Fruit fly (Drosophila melanogaster) whole organism, embryonic: ENCODE results near the gene CG4301.
A peak's percentile ranks its signal among the peaks of the same experiment; 100 is the strongest.

Experiments
- Abd-B ChIP-seq: fragments of 200-800 bp; sonication (Bioruptor generic); optimal IDR thresholded peaks from 2 replicates; lab custom pipeline; 2018; ENCODE audit warnings: missing biosample characterization, mild to moderate bottlenecking, missing genetic modification characterization, moderate library complexity
- Aef1 ChIP-seq: fragments of 200-800 bp; sonication (Bioruptor generic); IDR thresholded peaks from 3 replicates; pipeline ENCODE4 v1.3.6; 2022; ENCODE audit warnings: missing biosample characterization, missing genetic modification characterization
- CG10431 ChIP-seq: fragments of 200-800 bp; sonication (Bioruptor generic); optimal IDR thresholded peaks from 3 replicates; lab custom pipeline; 2018; ENCODE audit warnings: missing biosample characterization, mild to moderate bottlenecking, missing genetic modification characterization
- CG14014 ChIP-seq: fragments of 200-800 bp; sonication (Bioruptor generic); IDR thresholded peaks from 2 replicates; pipeline ENCODE4 v1.3.6; 2022; ENCODE audit warnings: missing biosample characterization, missing genetic modification characterization
- CG17568 ChIP-seq: fragments of 200-800 bp; sonication (Bioruptor generic); optimal IDR thresholded peaks from 2 replicates; lab custom pipeline; 2018; ENCODE audit warnings: missing biosample characterization, mild to moderate bottlenecking, missing genetic modification characterization, moderate library complexity
- CG17912 ChIP-seq: fragments of 200-800 bp; sonication (Bioruptor generic); optimal IDR thresholded peaks from 2 replicates; lab custom pipeline; 2018; ENCODE audit warnings: missing biosample characterization, mild to moderate bottlenecking, missing genetic modification characterization
- CG3065 ChIP-seq: fragments of 200-800 bp; sonication (Bioruptor generic); optimal IDR thresholded peaks from 2 replicates; lab custom pipeline; 2016; ENCODE audit warnings: missing biosample characterization, missing genetic modification characterization
- CG3163 ChIP-seq: fragments of 200-800 bp; sonication (Bioruptor generic); optimal IDR thresholded peaks from 3 replicates; lab custom pipeline; 2016; ENCODE audit warnings: missing biosample characterization, missing genetic modification characterization
- CG34376 ChIP-seq: fragments of 200-800 bp; sonication (Bioruptor generic); optimal IDR thresholded peaks from 2 replicates; lab custom pipeline; 2018; ENCODE audit warnings: missing biosample characterization, mild to moderate bottlenecking, missing genetic modification characterization
- CG4282 ChIP-seq: fragments of 200-800 bp; sonication (Bioruptor generic); optimal IDR thresholded peaks from 2 replicates; lab custom pipeline; 2016; ENCODE audit warnings: missing biosample characterization, missing genetic modification characterization
- CG6813 ChIP-seq: fragments of 200-800 bp; sonication (Bioruptor generic); optimal IDR thresholded peaks from 2 replicates; lab custom pipeline; 2017; ENCODE audit warnings: missing biosample characterization, missing genetic modification characterization, mild to moderate bottlenecking, moderate library complexity, missing genetic modification reagents
- CG8924 ChIP-seq: fragments of 200-800 bp; optimal IDR thresholded peaks from 3 replicates; lab custom pipeline; 2019; ENCODE audit warnings: missing biosample characterization, mild to moderate bottlenecking, missing genetic modification characterization, moderate library complexity
- CG9215 ChIP-seq: fragments of 200-800 bp; sonication (Bioruptor generic); IDR thresholded peaks from 2 replicates; pipeline ENCODE4 v1.3.6; 2022; ENCODE audit warnings: missing biosample characterization, missing genetic modification characterization
- CG9437 ChIP-seq: fragments of 200-800 bp; sonication (Bioruptor generic); optimal IDR thresholded peaks from 2 replicates; lab custom pipeline; 2018; ENCODE audit warnings: missing biosample characterization, mild to moderate bottlenecking, missing genetic modification characterization
- CoRest ChIP-seq: fragments of 200-800 bp; sonication (Bioruptor generic); optimal IDR thresholded peaks from 3 replicates; lab custom pipeline; 2018; ENCODE audit warnings: missing biosample characterization, mild to moderate bottlenecking, missing genetic modification characterization, moderate library complexity
- D19A ChIP-seq: fragments of 200-800 bp; optimal IDR thresholded peaks from 3 replicates; lab custom pipeline; 2019; ENCODE audit warnings: missing biosample characterization, mild to moderate bottlenecking, missing genetic modification characterization, moderate library complexity
- Dad ChIP-seq: fragments of 200-800 bp; sonication (Bioruptor generic); optimal IDR thresholded peaks from 3 replicates; lab custom pipeline; 2016; ENCODE audit warnings: missing biosample characterization, missing genetic modification characterization
- Dek ChIP-seq: fragments of 200-800 bp; sonication (Bioruptor generic); optimal IDR thresholded peaks from 3 replicates; lab custom pipeline; 2019; ENCODE audit warnings: missing biosample characterization, mild to moderate bottlenecking, missing genetic modification characterization, moderate library complexity
- Ets65A ChIP-seq: fragments of 200-800 bp; sonication (Bioruptor generic); peaks from one replicate; lab custom pipeline; 2016; ENCODE audit warnings: missing biosample characterization, missing genetic modification characterization
- HLH3B ChIP-seq: fragments of 200-800 bp; sonication (Bioruptor generic); IDR thresholded peaks from 2 replicates; pipeline ENCODE4 v1.3.6; 2022; ENCODE audit warnings: missing biosample characterization, missing genetic modification characterization
- HLHmδ ChIP-seq: fragments of 200-800 bp; sonication (Bioruptor generic); optimal IDR thresholded peaks from 2 replicates; lab custom pipeline; 2018; ENCODE audit warnings: missing biosample characterization, mild to moderate bottlenecking, missing genetic modification characterization, moderate library complexity
- Hey ChIP-seq: fragments of 200-800 bp; sonication (Bioruptor generic); optimal IDR thresholded peaks from 3 replicates; lab custom pipeline; 2018; ENCODE audit warnings: missing biosample characterization, mild to moderate bottlenecking, missing genetic modification characterization
- Hr3 ChIP-seq: fragments of 200-800 bp; sonication (Bioruptor generic); optimal IDR thresholded peaks from 3 replicates; lab custom pipeline; 2016; ENCODE audit warnings: missing biosample characterization, missing genetic modification characterization
- Hr51 ChIP-seq, 2 experiments: fragments of 200-800 bp; sonication (Bioruptor generic); optimal IDR thresholded peaks; 2 replicates in 1 of 2; 3 replicates in 1 of 2; lab custom pipeline; 2016 to 2018; ENCODE audit warnings: missing biosample characterization in 2 of 2, missing genetic modification characterization in 2 of 2, mild to moderate bottlenecking in 1 of 2, moderate library complexity in 1 of 2
- Jarid2 ChIP-seq: fragments of 200-800 bp; sonication (Bioruptor generic); optimal IDR thresholded peaks from 3 replicates; lab custom pipeline; 2017; ENCODE audit warnings: mild to moderate bottlenecking, missing biosample characterization, missing genetic modification reagents, missing genetic modification characterization
- Myb ChIP-seq: fragments of 200-800 bp; sonication (Bioruptor generic); optimal IDR thresholded peaks from 2 replicates; lab custom pipeline; 2016; ENCODE audit warnings: missing biosample characterization, missing genetic modification characterization
- Oaz ChIP-seq: fragments of 200-800 bp; sonication (Bioruptor generic); IDR thresholded peaks from 2 replicates; pipeline ENCODE4 v1.3.6; 2022; ENCODE audit warnings: missing biosample characterization, missing genetic modification characterization
- Poxn ChIP-seq: fragments of 200-800 bp; sonication (Bioruptor generic); IDR thresholded peaks from 2 replicates; pipeline ENCODE4 v1.3.6; 2022; ENCODE audit warnings: missing biosample characterization, missing genetic modification characterization
- croc ChIP-seq: fragments of 200-800 bp; sonication (Bioruptor generic); conservative IDR thresholded peaks from 3 replicates; pipeline ENCODE4 v1.3.6; 2022; ENCODE audit warnings: missing biosample characterization, missing genetic modification characterization
- dm ChIP-seq: fragments of 200-800 bp; sonication (Bioruptor generic); optimal IDR thresholded peaks from 3 replicates; lab custom pipeline; 2016; ENCODE audit warnings: missing biosample characterization, missing genetic modification characterization
- ewg ChIP-seq: fragments of 200-800 bp; sonication (Bioruptor generic); optimal IDR thresholded peaks from 3 replicates; lab custom pipeline; 2017; ENCODE audit warnings: mild to moderate bottlenecking, missing biosample characterization, missing genetic modification reagents, missing genetic modification characterization
- exex ChIP-seq: fragments of 200-800 bp; sonication (Bioruptor generic); optimal IDR thresholded peaks from 4 replicates; lab custom pipeline; 2018; ENCODE audit warnings: missing biosample characterization, mild to moderate bottlenecking, missing genetic modification characterization, moderate library complexity
- fru ChIP-seq: fragments of >200 bp; optimal IDR thresholded peaks from 2 replicates; lab custom pipeline; 2017
- gcm2 ChIP-seq: fragments of 200-800 bp; sonication (Bioruptor generic); optimal IDR thresholded peaks from 2 replicates; lab custom pipeline; 2016; ENCODE audit warnings: missing biosample characterization, missing genetic modification characterization
- hkb ChIP-seq, 2 experiments: fragments of 200-800 bp in 1 of 2; fragments of >200 bp in 1 of 2; sonication (Bioruptor generic) in 1 of 2; IDR thresholded peaks in 1 of 2; optimal IDR thresholded peaks in 1 of 2; 2 replicates each; pipeline versions ENCODE4 v1.3.6 to Lab custom; 2017 to 2022; ENCODE audit warnings: missing biosample characterization in 1 of 2, missing genetic modification characterization in 1 of 2
- insv ChIP-seq, 2 experiments: fragments of 200-800 bp; sonication (Bioruptor generic); optimal IDR thresholded peaks; 3 replicates each; lab custom pipeline; 2016 to 2018; ENCODE audit warnings: missing biosample characterization in 2 of 2, missing genetic modification characterization in 2 of 2
- oc ChIP-seq: fragments of 200-800 bp; sonication (Bioruptor generic); optimal IDR thresholded peaks from 2 replicates; lab custom pipeline; 2018; ENCODE audit warnings: missing biosample characterization, mild to moderate bottlenecking, missing genetic modification characterization, moderate library complexity
- otp ChIP-seq: fragments of 200-800 bp; sonication (Bioruptor generic); IDR thresholded peaks from 3 replicates; pipeline ENCODE4, ENCODE4 v1.3.6; 2022; ENCODE audit warnings: missing biosample characterization, missing genetic modification characterization
- pfk ChIP-seq: fragments of 200-800 bp; sonication (Bioruptor generic); optimal IDR thresholded peaks from 2 replicates; lab custom pipeline; 2018; ENCODE audit warnings: missing biosample characterization, mild to moderate bottlenecking, missing genetic modification characterization, moderate library complexity
- phol ChIP-seq: fragments of 200-800 bp; sonication (Bioruptor generic); optimal IDR thresholded peaks from 3 replicates; lab custom pipeline; 2018; ENCODE audit warnings: missing biosample characterization, mild to moderate bottlenecking, missing genetic modification characterization, moderate library complexity
- sc ChIP-seq, 3 experiments: fragments of >200 bp in 2 of 3; fragments of 200-800 bp in 1 of 3; sonication (Bioruptor generic) in 1 of 3; optimal IDR thresholded peaks; 2 replicates in 2 of 3; 3 replicates in 1 of 3; lab custom pipeline; 2017; ENCODE audit warnings: mild to moderate bottlenecking in 1 of 3, missing biosample characterization in 1 of 3, missing genetic modification characterization in 1 of 3, missing genetic modification reagents in 1 of 3
- shn ChIP-seq: fragments of 200-800 bp; sonication (Bioruptor generic); optimal IDR thresholded peaks from 3 replicates; lab custom pipeline; 2016; ENCODE audit warnings: missing biosample characterization, missing genetic modification characterization
- sna ChIP-seq: fragments of 200-800 bp; sonication (Bioruptor generic); IDR thresholded peaks from 2 replicates; pipeline ENCODE4 v1.3.6; 2022; ENCODE audit warnings: missing biosample characterization, missing genetic modification characterization; ENCODE audit not compliant: partially characterized antibody
- toy ChIP-seq: fragments of 200-800 bp; sonication (Bioruptor generic); IDR thresholded peaks from 2 replicates; pipeline ENCODE4 v1.3.6; 2022; ENCODE audit warnings: missing biosample characterization, missing genetic modification characterization
- trh ChIP-seq: fragments of 200-800 bp; sonication (Bioruptor generic); optimal IDR thresholded peaks from 2 replicates; lab custom pipeline; 2016; ENCODE audit warnings: missing biosample characterization, missing genetic modification characterization
- vfl ChIP-seq: fragments of 200-800 bp; sonication (Bioruptor generic); optimal IDR thresholded peaks from 2 replicates; lab custom pipeline; 2016; ENCODE audit warnings: missing biosample characterization, missing genetic modification characterization
- vnd ChIP-seq: fragments of 200-800 bp; sonication (Bioruptor generic); IDR thresholded peaks from 3 replicates; pipeline ENCODE4 v1.3.6; 2022; ENCODE audit warnings: missing biosample characterization, missing genetic modification characterization; ENCODE audit not compliant: partially characterized antibody

Gene CG4301

DNA sequence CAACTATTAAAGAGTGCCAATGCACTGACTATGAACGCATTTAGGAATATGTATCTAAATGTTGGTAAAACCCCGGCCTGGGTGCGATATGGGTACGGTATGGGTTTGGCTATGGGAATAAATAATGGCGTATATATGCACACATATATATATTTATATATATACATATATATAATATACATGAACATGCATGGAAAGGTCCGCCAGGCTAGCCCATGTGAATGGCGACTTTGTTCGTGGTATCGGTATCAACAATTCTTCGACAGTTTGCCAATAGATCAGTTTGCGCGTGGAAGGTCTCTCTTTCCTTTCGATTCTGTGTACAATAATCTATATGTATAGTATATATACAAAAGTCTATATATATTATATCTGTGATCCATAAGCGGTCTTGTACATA is at the start of gene CG4301:
TSS of gene CG4301 (plus strand) at position 301 of the 400 bp plus-strand sequence.
- TF ChIP-seq CG3163 (no peak), CG10431 (GFP tag; lab: Kevin White, UChicago) (no peak)

- TF ChIP-seq CG3065 (GFP tag; lab: Kevin White, UChicago) (peak; percentile 84), Dad (peak; percentile 45), CG8924 (tag; lab: Kevin White, UChicago) (peak; percentile 95), Abd-B (GFP tag; lab: Kevin White, UChicago) (peak; percentile 96), fru (lab: Kevin White, UChicago) (no peak), oc (no peak), CG9215 (GFP tag; lab: Robert Waterston, UW) (no peak; the same call in 1 of the 2 replicates), pfk (peak; percentile 97), sna (no peak), Hr51 (GFP tag; optimal IDR thresholded peaks at IDR 0.05; lab: Kevin White, UChicago) (peak; percentile 45 to 94), phol (peak; percentile 95), Hey (no peak), vnd (GFP tag; lab: Robert Waterston, UW) (no peak), vfl (GFP tag; lab: Kevin White, UChicago) (peak; percentile 16), Poxn (GFP tag; lab: Robert Waterston, UW) (peak; percentile 68), Dek (tag; lab: Kevin White, UChicago) (no peak), HLHmδ (GFP tag; lab: Kevin White, UChicago) (no peak), ewg (peak; percentile 85), hkb (optimal IDR thresholded peaks at IDR 0.05; lab: Kevin White, UChicago) (no peak), hkb (GFP tag; IDR thresholded peaks at IDR 0.05; lab: Robert Waterston, UW) (peak; percentile 93), CG17568 (GFP tag; lab: Kevin White, UChicago) (no peak), Ets65A (GFP tag; lab: Kevin White, UChicago) (peak; percentile 83), CoRest (tag; lab: Kevin White, UChicago) (peak; percentile 96), CG9437 (GFP tag; lab: Kevin White, UChicago) (peak; percentile 90), HLH3B (peak; percentile 91), trh (GFP tag; lab: Kevin White, UChicago) (peak; percentile 76), insv (GFP tag; optimal IDR thresholded peaks at IDR 0.05; lab: Kevin White, UChicago) (peak in 1 of 2 experiments; percentile 63), Jarid2 (GFP tag; lab: Kevin White, UChicago) (no peak), CG4282 (GFP tag; lab: Kevin White, UChicago) (no peak), croc (GFP tag; lab: Robert Waterston, UW) (peak; percentile 90), D19A (tag; lab: Kevin White, UChicago) (peak; percentile 87), CG17912 (GFP tag; lab: Kevin White, UChicago) (peak; percentile 68), Aef1 (GFP tag; lab: Robert Waterston, UW) (peak; percentile 90; the same call in 2 of the 3 replicates), otp (no peak; the same call in 2 of the 3 replicates), Myb (GFP tag; lab: Kevin White, UChicago) (peak; percentile 11), CG14014 (peak; percentile 92), dm (GFP tag; lab: Kevin White, UChicago) (peak; percentile 29), CG34376 (GFP tag; lab: Kevin White, UChicago) (peak; percentile 77), Oaz (no peak; the same call in 1 of the 2 replicates), toy (GFP tag; lab: Robert Waterston, UW) (peak; percentile 79; the same call in 1 of the 2 replicates), gcm2 (peak; percentile 40), exex (tag; lab: Kevin White, UChicago) (no peak), Hr3 (GFP tag; lab: Kevin White, UChicago) (peak; percentile 94), sc (optimal IDR thresholded peaks at IDR 0.05; lab: Kevin White, UChicago) (no peak), sc (GFP tag; optimal IDR thresholded peaks at IDR 0.05; lab: Kevin White, UChicago) (peak; percentile 88), CG6813 (GFP tag; lab: Kevin White, UChicago) (no peak), shn (GFP tag; lab: Kevin White, UChicago) (no peak)
Measured at dm6 chrX:16358670-16359320, 46.5 kb upstream of the CG4301 start, which contains the start of the genes U2af50 and PIG-Q. U2af50 (minus strand) TSS chrX:16359039. PIG-Q (plus strand) TSS chrX:16359143.
